Worm (Caenorhabditis elegans): ENCODE measurements around the gene asna-1.

ce11 chrIII:8845114-8845513 is 49.8 kb upstream of the asna-1 start, which contains the start of gene F44E2.6:
- no peak for TF ChIP-seq W03F9.2 (tag; optimal IDR thresholded peaks at IDR 0.05)
- TF ChIP-seq him-1 (tag; optimal IDR thresholded peaks at IDR 0.05), result no peak

Data from whole organism, L4/young adult.